Worm (Caenorhabditis elegans) whole organism, L4 larva: ENCODE results near the gene M106.7.

Experiments
- F26F4.8 ChIP-seq: fragments of 200-800 bp; sonication (Bioruptor generic); conservative IDR thresholded peaks from 2 replicates; pipeline ENCODE4 v1.3.6; 2022; ENCODE audit warnings: missing genetic modification characterization, missing compliant biosample characterization
- F37D6.2 ChIP-seq: sonication (generic microtip); optimal IDR thresholded peaks from 2 replicates; lab custom pipeline; 2016; ENCODE audit warnings: mild to moderate bottlenecking, missing genetic modification characterization, missing compliant biosample characterization
- R02D3.7 ChIP-seq: fragments of 150-350 bp; sonication (generic microtip); optimal IDR thresholded peaks from 3 replicates; lab custom pipeline; 2014; ENCODE audit warnings: missing biosample characterization, missing genetic modification characterization
- T20F7.1 ChIP-seq: fragments of 200-800 bp; sonication (Bioruptor generic); optimal IDR thresholded peaks from 2 replicates; lab custom pipeline; 2018; ENCODE audit warnings: mild to moderate bottlenecking, missing genetic modification characterization, missing compliant biosample characterization
- Y105C5A.15 ChIP-seq: fragments of 200-800 bp; sonication (Bioruptor generic); IDR thresholded peaks from 2 replicates; pipeline ENCODE4 v1.3.6; 2022; ENCODE audit warnings: missing genetic modification characterization, missing compliant biosample characterization
- aha-1 ChIP-seq: fragments of 150-350 bp; peaks from one replicate; lab custom pipeline; 2014; ENCODE audit warnings: missing biosample characterization, missing genetic modification characterization
- aly-2 ChIP-seq: sonication (generic microtip); optimal IDR thresholded peaks from 2 replicates; lab custom pipeline; 2018; ENCODE audit warnings: missing biosample characterization, missing genetic modification characterization
- arid-1 ChIP-seq: fragments of 200-800 bp; sonication (Bioruptor generic); conservative IDR thresholded peaks from 2 replicates; pipeline ENCODE4 v1.3.6; 2022; ENCODE audit warnings: missing genetic modification reagents, missing genetic modification characterization, missing compliant biosample characterization
- ceh-20 ChIP-seq: fragments of 200-800 bp; sonication (Bioruptor generic); IDR thresholded peaks from 2 replicates; pipeline ENCODE4 v1.3.6; 2022; ENCODE audit warnings: missing genetic modification reagents, missing genetic modification characterization, missing compliant biosample characterization
- daf-16 ChIP-seq, 3 experiments: sonication (generic microtip); optimal IDR thresholded peaks; 2 replicates each; lab custom pipeline; 2016 to 2017; ENCODE audit warnings: missing genetic modification characterization in 3 of 3, missing genetic modification reagents in 3 of 3, mild to moderate bottlenecking in 2 of 3, missing compliant biosample characterization in 2 of 3, missing biosample characterization in 1 of 3, moderate library complexity in 1 of 3
- daf-19 ChIP-seq: fragments of 200-800 bp; sonication (Bioruptor generic); conservative IDR thresholded peaks from 2 replicates; pipeline ENCODE4 v1.3.6; 2022; ENCODE audit warnings: missing genetic modification characterization, missing compliant biosample characterization
- dmd-9 ChIP-seq: fragments of 200-800 bp; sonication (Bioruptor generic); IDR thresholded peaks from 2 replicates; pipeline ENCODE4 v1.3.6; 2022; ENCODE audit warnings: missing genetic modification reagents, missing genetic modification characterization, missing compliant biosample characterization
- egl-27 ChIP-seq: sonication (generic microtip); optimal IDR thresholded peaks from 3 replicates; lab custom pipeline; 2017; ENCODE audit warnings: missing biosample characterization, missing genetic modification reagents, missing genetic modification characterization
- fkh-10 ChIP-seq: fragments of 150-350 bp; optimal IDR thresholded peaks from 2 replicates; lab custom pipeline; 2014; ENCODE audit warnings: missing biosample characterization, missing genetic modification reagents, missing genetic modification characterization
- fos-1 ChIP-seq: fragments of 150-350 bp; optimal IDR thresholded peaks from 2 replicates; lab custom pipeline; 2014; ENCODE audit warnings: missing biosample characterization, missing genetic modification characterization
- gei-8 ChIP-seq: fragments of 200-800 bp; sonication (Bioruptor generic); optimal IDR thresholded peaks from 2 replicates; lab custom pipeline; 2018; ENCODE audit warnings: mild to moderate bottlenecking, missing genetic modification characterization, missing compliant biosample characterization
- hlh-11 ChIP-seq: fragments of 200-800 bp; sonication (Bioruptor generic); optimal IDR thresholded peaks from 2 replicates; lab custom pipeline; 2018; ENCODE audit warnings: mild to moderate bottlenecking, missing genetic modification characterization, missing compliant biosample characterization
- lin-13 ChIP-seq: fragments of 150-350 bp; optimal IDR thresholded peaks from 2 replicates; lab custom pipeline; 2014; ENCODE audit warnings: missing biosample characterization, missing genetic modification reagents, missing genetic modification characterization
- lin-15B ChIP-seq: fragments of 150-350 bp; sonication (generic microtip); optimal IDR thresholded peaks from 3 replicates; lab custom pipeline; 2014; ENCODE audit warnings: missing biosample characterization, missing genetic modification characterization
- lsy-2 ChIP-seq, 2 experiments: fragments of 150-350 bp in 1 of 2; sonication (generic microtip) in 1 of 2; optimal IDR thresholded peaks; 2 replicates each; lab custom pipeline; 2014 to 2017; ENCODE audit warnings: missing biosample characterization in 2 of 2, missing genetic modification characterization in 2 of 2
- madf-5 ChIP-seq, 2 experiments: fragments of 200-800 bp; sonication (Bioruptor generic); IDR thresholded peaks; 2 replicates each; pipeline ENCODE4 v1.3.6; 2022; ENCODE audit warnings: missing compliant biosample characterization in 2 of 2, missing genetic modification characterization in 2 of 2
- madf-9 ChIP-seq: fragments of 200-800 bp; sonication (Bioruptor generic); conservative IDR thresholded peaks from 2 replicates; pipeline ENCODE4 v1.3.6; 2022; ENCODE audit warnings: missing genetic modification reagents, missing genetic modification characterization, missing compliant biosample characterization
- mep-1 ChIP-seq: fragments of 150-350 bp; sonication (generic microtip); optimal IDR thresholded peaks from 3 replicates; lab custom pipeline; 2014; ENCODE audit warnings: missing biosample characterization, missing genetic modification characterization
- mxl-2 ChIP-seq: fragments of 200-800 bp; sonication (Bioruptor generic); conservative IDR thresholded peaks from 2 replicates; pipeline ENCODE4 v1.3.6; 2022; ENCODE audit warnings: missing genetic modification reagents, missing genetic modification characterization, missing compliant biosample characterization
- mxl-3 ChIP-seq: fragments of 200-800 bp; sonication (Bioruptor generic); optimal IDR thresholded peaks from 2 replicates; lab custom pipeline; 2018; ENCODE audit warnings: mild to moderate bottlenecking, missing genetic modification characterization, missing compliant biosample characterization
- nhr-102 ChIP-seq: sonication (generic microtip); optimal IDR thresholded peaks from 2 replicates; lab custom pipeline; 2016; ENCODE audit warnings: mild to moderate bottlenecking, missing genetic modification characterization, moderate library complexity, missing compliant biosample characterization
- nhr-28 ChIP-seq: fragments of 150-350 bp; optimal IDR thresholded peaks from 2 replicates; lab custom pipeline; 2014; ENCODE audit warnings: missing biosample characterization, missing genetic modification characterization
- nhr-41 ChIP-seq: fragments of 200-800 bp; sonication (Bioruptor generic); IDR thresholded peaks from 2 replicates; pipeline ENCODE4 v1.3.6; 2022; ENCODE audit warnings: missing genetic modification reagents, missing genetic modification characterization, missing compliant biosample characterization
- nhr-42 ChIP-seq: fragments of 200-800 bp; sonication (Bioruptor generic); IDR thresholded peaks from 2 replicates; pipeline ENCODE4 v1.3.6; 2022; ENCODE audit warnings: missing genetic modification characterization, missing compliant biosample characterization
- nhr-48 ChIP-seq: sonication (generic microtip); optimal IDR thresholded peaks from 2 replicates; lab custom pipeline; 2016; ENCODE audit warnings: mild to moderate bottlenecking, missing genetic modification characterization, missing compliant biosample characterization
- nhr-77 ChIP-seq: fragments of 150-350 bp; optimal IDR thresholded peaks from 2 replicates; lab custom pipeline; 2014; ENCODE audit warnings: missing biosample characterization, missing genetic modification characterization
- php-3 ChIP-seq: fragments of 200-800 bp; sonication (Bioruptor generic); IDR thresholded peaks from 2 replicates; pipeline ENCODE4 v1.3.6; 2022; ENCODE audit warnings: missing genetic modification reagents, missing genetic modification characterization, missing compliant biosample characterization
- sdz-12 ChIP-seq: fragments of 200-800 bp; sonication (Bioruptor generic); optimal IDR thresholded peaks from 2 replicates; lab custom pipeline; 2018; ENCODE audit warnings: mild to moderate bottlenecking, missing genetic modification characterization, missing compliant biosample characterization
- set-16 ChIP-seq: fragments of 200-800 bp; sonication (Bioruptor generic); IDR thresholded peaks from 2 replicates; pipeline ENCODE4 v1.3.6; 2022; ENCODE audit warnings: missing genetic modification reagents, missing genetic modification characterization, missing compliant biosample characterization
- snpc-1.2 ChIP-seq: fragments of 200-800 bp; sonication (Bioruptor generic); IDR thresholded peaks from 2 replicates; pipeline ENCODE4 v1.3.6; 2022; ENCODE audit warnings: missing genetic modification reagents, missing genetic modification characterization, missing compliant biosample characterization
- snpc-4 ChIP-seq: fragments of 150-350 bp; optimal IDR thresholded peaks from 2 replicates; lab custom pipeline; 2014; ENCODE audit warnings: missing biosample characterization, missing genetic modification characterization
- tra-1 ChIP-seq: fragments of 200-800 bp; sonication (Bioruptor generic); IDR thresholded peaks from 2 replicates; pipeline ENCODE4 v1.3.6; 2022; ENCODE audit warnings: missing genetic modification reagents, missing genetic modification characterization, missing compliant biosample characterization
- unc-130 ChIP-seq: sonication (generic microtip); optimal IDR thresholded peaks from 2 replicates; lab custom pipeline; 2016; ENCODE audit warnings: missing genetic modification reagents, missing genetic modification characterization, missing compliant biosample characterization
- unc-62 ChIP-seq, 3 experiments: fragments of 150-350 bp in 1 of 3; sonication (generic microtip); optimal IDR thresholded peaks in 2 of 3; peaks in 1 of 3; 1 replicate in 1 of 3; 2 replicates in 2 of 3; lab custom pipeline; 2014 to 2017; ENCODE audit warnings: missing biosample characterization in 3 of 3, missing genetic modification characterization in 3 of 3, missing genetic modification reagents in 3 of 3, missing genotype in 1 of 3
- zfp-3 ChIP-seq: fragments of 200-800 bp; sonication (Bioruptor generic); conservative IDR thresholded peaks from 2 replicates; pipeline ENCODE4 v1.3.6; 2022; ENCODE audit warnings: missing genetic modification reagents, missing genetic modification characterization, missing compliant biosample characterization
- ztf-11 ChIP-seq: fragments of 150-350 bp; optimal IDR thresholded peaks from 2 replicates; lab custom pipeline; 2014; ENCODE audit warnings: missing biosample characterization, missing genetic modification characterization

M106.7 gene

DNA sequence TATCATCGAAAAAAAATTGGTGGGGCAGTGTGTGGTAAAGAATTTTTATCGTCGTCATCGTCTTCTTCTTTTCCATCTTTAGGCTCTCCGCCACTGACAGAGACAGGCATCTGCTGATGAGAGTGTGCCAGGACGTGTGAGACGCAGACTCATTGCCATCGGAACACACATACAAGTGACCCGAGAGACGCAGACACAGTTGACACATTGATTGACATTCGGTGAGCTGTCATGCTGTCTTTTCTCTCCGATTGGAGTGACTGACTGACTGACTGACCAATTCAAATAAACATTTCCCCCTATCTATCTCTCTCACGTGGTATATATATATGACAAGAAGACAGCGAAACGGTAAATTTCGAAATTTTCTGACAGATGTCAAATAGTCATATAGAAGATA, 5.9 kb downstream of the M106.7 start (continued):
- TF ChIP-seq lin-13 (GFP tag; lab: Kevin White, UChicago) (peak; percentile 47), ceh-20 (GFP tag; lab: Robert Waterston, UW) (peak; percentile 96), set-16 (peak; percentile 62), F26F4.8 (GFP tag; lab: Robert Waterston, UW) (no peak), unc-62 (GFP tag; optimal IDR thresholded peaks at IDR 0.05 in 1 of 2; lab: Kevin White, UChicago) (peak; percentile 79 to 100), unc-62 (tag; optimal IDR thresholded peaks at IDR 0.05; lab: Kevin White, UChicago) (no peak), tra-1 (peak; percentile 98), fkh-10 (GFP tag; lab: Kevin White, UChicago) (no peak), F37D6.2 (tag; lab: Kevin White, UChicago) (no peak), R02D3.7 (tag; lab: Kevin White, UChicago) (no peak), gei-8 (GFP tag; lab: Kevin White, UChicago) (peak; percentile 66), nhr-28 (peak; percentile 66), nhr-48 (peak; percentile 90), snpc-4 (tag; lab: Kevin White, UChicago) (no peak), snpc-1.2 (GFP tag; lab: Robert Waterston, UW) (no peak), madf-5 (GFP tag; IDR thresholded peaks at IDR 0.05; lab: Robert Waterston, UW) (no peak), nhr-102 (tag; lab: Kevin White, UChicago) (peak; percentile 89), daf-16 (GFP tag; optimal IDR thresholded peaks at IDR 0.05; lab: Kevin White, UChicago) (peak in 1 of 2 experiments; percentile 84), daf-16 (tag; optimal IDR thresholded peaks at IDR 0.05; lab: Kevin White, UChicago) (peak; percentile 71), fos-1 (no peak)
- TF ChIP-seq, all 104 proteins: peak for 46

ce11 chrII:10849903-10850302, 7.1 kb downstream of the M106.7 start, which contains the start of gene M106.2:
M106.2 (minus strand) TSS chrII:10850003.
- TF ChIP-seq T20F7.1 (GFP tag; lab: Kevin White, UChicago) (no peak), daf-19 (GFP tag; lab: Robert Waterston, UW) (no peak), nhr-42 (GFP tag; lab: Robert Waterston, UW) (no peak), zfp-3 (0 out of 2 replicates have a peak, but pooled peaks have one; percentile 42), mxl-3 (GFP tag; lab: Kevin White, UChicago) (no peak), hlh-11 (tag; lab: Kevin White, UChicago) (no peak), aha-1 (tag; lab: Kevin White, UChicago) (peak; percentile 29)
- TF ChIP-seq, all 104 proteins: peak for 2

ce11 chrII:10847057-10847456, 9.9 kb downstream of the M106.7 start:
- TF ChIP-seq Y105C5A.15 (GFP tag; lab: Robert Waterston, UW), result no peak
- no peak for TF ChIP-seq arid-1
- TF ChIP-seq daf-16 (GFP tag; optimal IDR thresholded peaks at IDR 0.05; lab: Kevin White, UChicago), result no peak
- TF ChIP-seq daf-16 (tag; optimal IDR thresholded peaks at IDR 0.05; lab: Kevin White, UChicago), result no peak
- no peak for TF ChIP-seq zfp-3
- no peak for TF ChIP-seq ztf-11
- TF ChIP-seq madf-5 (GFP tag; IDR thresholded peaks at IDR 0.05; lab: Robert Waterston, UW), result no peak
- no peak for TF ChIP-seq egl-27 (tag; lab: Kevin White, UChicago)
- no peak for TF ChIP-seq nhr-48
- no peak for TF ChIP-seq mxl-2 (GFP tag; lab: Robert Waterston, UW)
- TF ChIP-seq fos-1, result no peak

- TF ChIP-seq aha-1 (tag; lab: Kevin White, UChicago), result peak; percentile 67
- no peak for TF ChIP-seq T20F7.1 (GFP tag; lab: Kevin White, UChicago)
- no peak for TF ChIP-seq gei-8 (GFP tag; lab: Kevin White, UChicago)
- no peak for TF ChIP-seq dmd-9 (GFP tag; lab: Robert Waterston, UW)
These were observed 13.4 kb downstream of the M106.7 start, which contains the start of gene M106.8 for ce11 chrII:10843527-10843926. M106.8 (minus strand) TSS chrII:10843627.

ce11 chrII:10840067-10840466, 16.9 kb downstream of the M106.7 start:
- TF ChIP-seq nhr-41 (GFP tag; lab: Robert Waterston, UW) (peak; percentile 37; the same call in 1 of the 2 replicates), nhr-77 (tag; lab: Kevin White, UChicago) (peak; percentile 34), mep-1 (tag; lab: Kevin White, UChicago) (peak; percentile 93), daf-19 (GFP tag; lab: Robert Waterston, UW) (no peak), dmd-9 (GFP tag; lab: Robert Waterston, UW) (peak; percentile 79; the same call in 1 of the 2 replicates), arid-1 (peak; percentile 95), mxl-2 (GFP tag; lab: Robert Waterston, UW) (peak; percentile 36; the same call in 1 of the 2 replicates), zfp-3 (peak; percentile 78; the same call in 1 of the 2 replicates), hlh-11 (tag; lab: Kevin White, UChicago) (peak; percentile 72), madf-9 (peak; percentile 83), lsy-2 (tag; optimal IDR thresholded peaks at IDR 0.05; lab: Kevin White, UChicago) (peak; percentile 35 to 85), ztf-11 (peak; percentile 9), aly-2 (tag; lab: Kevin White, UChicago) (peak; percentile 23), lin-15B (tag; lab: Kevin White, UChicago) (no peak), php-3 (GFP tag; lab: Robert Waterston, UW) (peak; percentile 78), unc-130 (GFP tag; lab: Kevin White, UChicago) (peak; percentile 64), sdz-12 (GFP tag; lab: Kevin White, UChicago) (peak; percentile 75)
